Fruit fly (Drosophila melanogaster): ENCODE results near the gene SclB.

- TF ChIP-seq usp (GFP tag; optimal IDR thresholded peaks at IDR 0.05): no peak
- TF ChIP-seq psq (optimal IDR thresholded peaks at IDR 0.05): no peak
Observed at dm6 chr2L:16790671-16791270, 47.0 kb upstream of the SclB start, which contains the start of gene Cyt-b5-r.

Measured in whole organism.